Fruit fly (Drosophila melanogaster): ENCODE results near the gene CG45072.

Gene CG45072

DNA sequence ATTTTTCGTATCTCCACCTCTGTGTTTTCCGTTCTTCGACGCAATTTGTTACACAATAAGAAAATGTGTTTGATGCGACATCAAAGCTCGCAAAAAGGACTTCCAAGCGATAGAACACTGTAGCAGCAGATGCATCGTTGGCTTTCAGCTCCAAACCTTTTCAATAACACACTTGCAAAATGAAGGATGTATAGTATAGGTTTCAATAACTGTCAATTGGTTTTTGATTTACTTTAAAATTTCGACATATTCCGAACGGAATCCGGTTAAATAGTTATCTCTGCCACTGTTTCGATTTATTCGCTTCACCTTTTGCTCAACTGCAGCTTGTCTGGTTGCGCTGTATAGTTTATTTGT lies 22.1 kb downstream of the CG45072 start (continued):
- TF ChIP-seq Met (GFP tag; optimal IDR thresholded peaks at IDR 0.05) (peak; percentile 52), dac (GFP tag; optimal IDR thresholded peaks at IDR 0.05) (no peak), Hr4 (GFP tag; optimal IDR thresholded peaks at IDR 0.05) (no peak), CG6792 (GFP tag; optimal IDR thresholded peaks at IDR 0.05) (no peak), dsx (GFP tag; optimal IDR thresholded peaks at IDR 0.05; ENCODE audit: poor library complexity, severe bottlenecking) (peak; percentile 32), salr (GFP tag; optimal IDR thresholded peaks at IDR 0.05) (peak; percentile 1 to 18), achi (GFP tag; optimal IDR thresholded peaks at IDR 0.05) (peak; percentile 48)

DNA sequence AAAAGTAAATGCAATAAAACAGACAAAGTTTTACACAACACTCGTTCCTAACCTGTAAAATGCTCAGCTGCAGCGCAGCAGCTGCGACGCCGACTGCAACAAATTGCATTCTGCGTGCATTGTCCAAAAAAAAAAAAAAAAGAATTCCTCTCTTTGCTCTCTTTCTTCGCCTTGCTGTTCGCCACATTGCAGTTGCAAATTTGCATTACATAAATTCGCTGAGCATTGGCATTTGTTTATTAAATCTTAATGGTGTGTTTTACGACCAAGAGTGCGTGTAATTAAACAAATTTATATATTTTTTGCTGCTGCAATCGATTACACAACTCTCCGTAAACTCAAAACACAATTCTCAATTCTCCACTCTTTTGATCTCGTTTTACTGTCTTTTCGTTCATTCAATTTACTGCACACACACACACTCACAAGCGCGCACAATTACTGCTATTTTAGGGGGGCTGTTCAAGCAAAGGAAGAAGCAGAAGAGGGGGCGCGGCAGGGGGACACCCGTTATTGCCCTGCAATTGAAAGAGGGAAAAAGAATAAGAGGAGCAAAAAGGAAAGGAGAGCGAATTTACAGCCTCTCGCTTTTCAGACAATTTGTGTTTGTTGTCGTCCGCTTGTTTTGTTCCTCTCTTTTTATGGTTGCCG lies 22.6 kb downstream of the CG45072 start:
- peak; percentile 58 for TF ChIP-seq CG6854 (GFP tag; optimal IDR thresholded peaks at IDR 0.05)
- no peak for TF ChIP-seq Sox102F (GFP tag; optimal IDR thresholded peaks at IDR 0.05)
- TF ChIP-seq CG6792 (GFP tag; optimal IDR thresholded peaks at IDR 0.05), result no peak
- no peak for TF ChIP-seq salr (GFP tag; optimal IDR thresholded peaks at IDR 0.05)
- TF ChIP-seq CG6163 (GFP tag; IDR thresholded peaks at IDR 0.05), result peak; percentile 86
- no peak for TF ChIP-seq fkh (GFP tag; optimal IDR thresholded peaks at IDR 0.05)
- no peak for TF ChIP-seq spab (GFP tag; optimal IDR thresholded peaks at IDR 0.05)
- peak; percentile 38; the same call in 1 of the 3 replicates for TF ChIP-seq CG8119 (GFP tag; IDR thresholded peaks at IDR 0.05)
- peak; percentile 39 for TF ChIP-seq svp (GFP tag)
- TF ChIP-seq Eip78C (GFP tag), result peak; percentile 58
- peak; percentile 89 for TF ChIP-seq vri (GFP tag; optimal IDR thresholded peaks at IDR 0.05)
- TF ChIP-seq Blimp-1 (GFP tag; optimal IDR thresholded peaks at IDR 0.05), result peak; percentile 54
- TF ChIP-seq CG9139 (GFP tag; optimal IDR thresholded peaks at IDR 0.05), result no peak
- no peak for TF ChIP-seq Sox15 (GFP tag; optimal IDR thresholded peaks at IDR 0.05)
- TF ChIP-seq Ets96B (tag; optimal IDR thresholded peaks at IDR 0.05), result no peak
- peak; percentile 3 for TF ChIP-seq CG6276 (GFP tag; optimal IDR thresholded peaks at IDR 0.05)
- TF ChIP-seq Lpt (GFP tag; optimal IDR thresholded peaks at IDR 0.05), result peak; percentile 62
- TF ChIP-seq Ets21C (GFP tag; optimal IDR thresholded peaks at IDR 0.05), result no peak
- TF ChIP-seq fd59A (GFP tag; optimal IDR thresholded peaks at IDR 0.05), result no peak
- no peak for TF ChIP-seq Eip93F (GFP tag; optimal IDR thresholded peaks at IDR 0.05)

dm6 chr3R:30099341-30099871 lies 23.7 kb downstream of the CG45072 start:
- TF ChIP-seq CG3032 (tag; optimal IDR thresholded peaks at IDR 0.05) (no peak), CG32006 (GFP tag; optimal IDR thresholded peaks at IDR 0.05) (no peak), topi (GFP tag; optimal IDR thresholded peaks at IDR 0.05) (peak; percentile 19), CG11902 (GFP tag; optimal IDR thresholded peaks at IDR 0.05) (no peak), CG6792 (GFP tag; optimal IDR thresholded peaks at IDR 0.05) (peak; percentile 31), Lpt (GFP tag; optimal IDR thresholded peaks at IDR 0.05) (peak; percentile 22), Sox14 (GFP tag; optimal IDR thresholded peaks at IDR 0.05) (no peak), Eip78C (GFP tag) (peak; percentile 79), eg (GFP tag; IDR thresholded peaks at IDR 0.05) (peak; percentile 82), CG8632 (GFP tag; optimal IDR thresholded peaks at IDR 0.05) (no peak), fkh (GFP tag; optimal IDR thresholded peaks at IDR 0.05) (no peak), CG6276 (GFP tag; optimal IDR thresholded peaks at IDR 0.05) (peak; percentile 12), Eip93F (GFP tag; optimal IDR thresholded peaks at IDR 0.05) (peak; percentile 4), salr (GFP tag; optimal IDR thresholded peaks at IDR 0.05) (no peak), achi (GFP tag; optimal IDR thresholded peaks at IDR 0.05) (no peak), CG4318 (GFP tag; optimal IDR thresholded peaks at IDR 0.05) (no peak), CG6808 (GFP tag; optimal IDR thresholded peaks at IDR 0.05) (no peak), CG11294 (GFP tag; IDR thresholded peaks at IDR 0.05) (no peak), CG8319 (GFP tag; optimal IDR thresholded peaks at IDR 0.05) (no peak), pdm3 (GFP tag; optimal IDR thresholded peaks at IDR 0.05) (no peak), Blimp-1 (GFP tag; optimal IDR thresholded peaks at IDR 0.05) (no peak), Sox15 (GFP tag; optimal IDR thresholded peaks at IDR 0.05) (no peak), CG10669 (GFP tag; optimal IDR thresholded peaks at IDR 0.05) (no peak), CG6163 (GFP tag; IDR thresholded peaks at IDR 0.05) (peak; percentile 84), Ets96B (tag; optimal IDR thresholded peaks at IDR 0.05) (no peak), ss (GFP tag; optimal IDR thresholded peaks at IDR 0.05) (peak; percentile 34 to 54), CG1621 (tag; optimal IDR thresholded peaks at IDR 0.05) (no peak), fd59A (GFP tag; optimal IDR thresholded peaks at IDR 0.05) (no peak), Hr4 (GFP tag; optimal IDR thresholded peaks at IDR 0.05) (no peak), Smox (GFP tag; optimal IDR thresholded peaks at IDR 0.05) (no peak), cyc (GFP tag; optimal IDR thresholded peaks at IDR 0.05) (no peak), Sox102F (GFP tag; optimal IDR thresholded peaks at IDR 0.05) (peak; percentile 58), spab (GFP tag; optimal IDR thresholded peaks at IDR 0.05) (no peak), svp (GFP tag) (peak; percentile 85), CG34406 (GFP tag; optimal IDR thresholded peaks at IDR 0.05) (peak; percentile 21), CG8119 (GFP tag; IDR thresholded peaks at IDR 0.05) (peak; percentile 43; the same call in 2 of the 3 replicates), Ets21C (GFP tag; optimal IDR thresholded peaks at IDR 0.05) (no peak)

All from whole organism, prepupa.